Worm (Caenorhabditis elegans): ENCODE results near the gene srw-129.

- TF ChIP-seq ztf-29 (GFP tag; IDR thresholded peaks at IDR 0.05) (no peak), klf-2 (GFP tag; conservative IDR thresholded peaks at IDR 0.05) (no peak), cog-1 (tag; optimal IDR thresholded peaks at IDR 0.05) (no peak), T22C8.4 (GFP tag; IDR thresholded peaks at IDR 0.05) (no peak), ref-1 (GFP tag; conservative IDR thresholded peaks at IDR 0.05) (no peak), tab-1 (GFP tag; IDR thresholded peaks at IDR 0.05) (no peak)
Observed at ce11 chrV:2960894-2961293, 10.9 kb upstream of the srw-129 start, which contains the start of gene srw-144.
